Fruit fly (Drosophila melanogaster): ENCODE data around the gene tzn.

The tzn gene

dm6 chr3L:20785742-20786427 is 12.6 kb upstream of the tzn start, which contains the start of gene Pcif1 (continued):
- peak; percentile 61 for TF ChIP-seq CG14710 (tag; optimal IDR thresholded peaks at IDR 0.05)
- peak; percentile 37 for TF ChIP-seq CG6854 (GFP tag; optimal IDR thresholded peaks at IDR 0.05)
- peak; percentile 39 for TF ChIP-seq CG2712 (tag; optimal IDR thresholded peaks at IDR 0.05)
- TF ChIP-seq sens (GFP tag) = peak; percentile 67
- no peak for TF ChIP-seq CG11723 (GFP tag; optimal IDR thresholded peaks at IDR 0.05)
- TF ChIP-seq sna (GFP tag; IDR thresholded peaks at IDR 0.05; ENCODE audit: partially characterized antibody) = peak; percentile 97
- 0 out of 2 replicates have a peak, but pooled peaks have one; percentile 9 for TF ChIP-seq CG8765 (GFP tag; IDR thresholded peaks at IDR 0.05)
- peak; percentile 62 for TF ChIP-seq CG30020 (tag; optimal IDR thresholded peaks at IDR 0.05)
- TF ChIP-seq hb (GFP tag; IDR thresholded peaks at IDR 0.05; ENCODE audit: partially characterized antibody) = peak; percentile 98
- TF ChIP-seq CG3281 (GFP tag; optimal IDR thresholded peaks at IDR 0.05) = no peak
- no peak for TF ChIP-seq Sox102F (GFP tag; optimal IDR thresholded peaks at IDR 0.05)

- TF ChIP-seq CG42726 (GFP tag; IDR thresholded peaks at IDR 0.05; ENCODE audit: partially characterized antibody) (peak; percentile 94), CG2712 (tag; optimal IDR thresholded peaks at IDR 0.05) (peak; percentile 22), sim (GFP tag; IDR thresholded peaks at IDR 0.05) (no peak), Lhr (GFP tag; optimal IDR thresholded peaks at IDR 0.05) (no peak), Deaf1 (tag; optimal IDR thresholded peaks at IDR 0.05) (no peak), CG34376 (GFP tag; optimal IDR thresholded peaks at IDR 0.05) (no peak), en (GFP tag; optimal IDR thresholded peaks at IDR 0.05) (no peak), da (GFP tag; optimal IDR thresholded peaks at IDR 0.05) (no peak), hbn (GFP tag; IDR thresholded peaks at IDR 0.05; ENCODE audit: partially characterized antibody) (peak; percentile 96), CG14860 (GFP tag; IDR thresholded peaks at IDR 0.05; ENCODE audit: partially characterized antibody) (peak; percentile 86), CG5180 (GFP tag; optimal IDR thresholded peaks at IDR 0.05) (no peak), CG17912 (GFP tag; optimal IDR thresholded peaks at IDR 0.05) (no peak), phol (tag; optimal IDR thresholded peaks at IDR 0.05) (peak; percentile 14), chn (GFP tag; optimal IDR thresholded peaks at IDR 0.05) (no peak), bbx (GFP tag; IDR thresholded peaks at IDR 0.05; ENCODE audit: partially characterized antibody) (peak; percentile 97), nerfin-2 (GFP tag; IDR thresholded peaks at IDR 0.05; ENCODE audit: partially characterized antibody) (peak; percentile 79), Usf (GFP tag; optimal IDR thresholded peaks at IDR 0.05) (no peak), CG7963 (GFP tag; IDR thresholded peaks at IDR 0.05; ENCODE audit: partially characterized antibody) (peak; percentile 94), MESR4 (GFP tag; optimal IDR thresholded peaks at IDR 0.05) (peak; percentile 95), CG10267 (tag; optimal IDR thresholded peaks at IDR 0.05) (peak; percentile 14), CG8924 (tag; optimal IDR thresholded peaks at IDR 0.05) (no peak), Ptx1 (GFP tag; IDR thresholded peaks at IDR 0.05) (no peak), her (GFP tag; optimal IDR thresholded peaks at IDR 0.05) (peak; percentile 5), zf30C (GFP tag; optimal IDR thresholded peaks at IDR 0.05) (no peak), dmrt99B (tag; optimal IDR thresholded peaks at IDR 0.05) (no peak), YL-1 (GFP tag; optimal IDR thresholded peaks at IDR 0.05) (peak; percentile 10), ERR (GFP tag; optimal IDR thresholded peaks at IDR 0.05) (no peak), CG30020 (tag; optimal IDR thresholded peaks at IDR 0.05) (no peak), emc (GFP tag; optimal IDR thresholded peaks at IDR 0.05) (no peak), BtbVII (GFP tag; optimal IDR thresholded peaks at IDR 0.05) (no peak), Chrac-16 (GFP tag; optimal IDR thresholded peaks at IDR 0.05) (no peak), Kr (GFP tag; optimal IDR thresholded peaks at IDR 0.05) (no peak), ranshi (GFP tag; IDR thresholded peaks at IDR 0.05) (no peak), CG17568 (GFP tag; optimal IDR thresholded peaks at IDR 0.05) (no peak), CG11695 (GFP tag; IDR thresholded peaks at IDR 0.05) (no peak), CG3847 (GFP tag; IDR thresholded peaks at IDR 0.05) (peak; percentile 24; the same call in 1 of the 2 replicates), CG10431 (GFP tag; optimal IDR thresholded peaks at IDR 0.05) (no peak)
Measured at dm6 chr3L:20787835-20788380, 10.5 kb upstream of the tzn start, which contains the start of gene CG11396. Gene CG11396 (minus strand): TSS chr3L:20788137.
